Worm (Caenorhabditis elegans) whole organism, L4 larva: ENCODE data around the gene flp-16.

Source experiments
- F37D6.2 ChIP-seq: sonication (generic microtip); optimal IDR thresholded peaks from 2 replicates; lab custom pipeline; 2016; ENCODE audit warnings: mild to moderate bottlenecking, missing genetic modification characterization, missing compliant biosample characterization
- F44E2.7 ChIP-seq: fragments of 200-800 bp; sonication (Bioruptor generic); IDR thresholded peaks from 2 replicates; pipeline ENCODE4 v2.1.2; 2022; ENCODE audit warnings: missing genetic modification characterization, missing compliant biosample characterization
- T20F7.1 ChIP-seq: fragments of 200-800 bp; sonication (Bioruptor generic); optimal IDR thresholded peaks from 2 replicates; lab custom pipeline; 2018; ENCODE audit warnings: mild to moderate bottlenecking, missing genetic modification characterization, missing compliant biosample characterization
- Y75B8A.6 ChIP-seq: fragments of 200-800 bp; sonication (Bioruptor generic); IDR thresholded peaks from 2 replicates; pipeline ENCODE4 v1.3.6; 2022; ENCODE audit warnings: missing genetic modification reagents, missing genetic modification characterization, missing compliant biosample characterization
- ZK337.2 ChIP-seq: fragments of 200-800 bp; sonication (Bioruptor generic); IDR thresholded peaks from 2 replicates; pipeline ENCODE4 v1.3.6; 2022; ENCODE audit warnings: missing genetic modification reagents, missing genetic modification characterization, missing compliant biosample characterization
- aha-1 ChIP-seq: fragments of 150-350 bp; peaks from one replicate; lab custom pipeline; 2014; ENCODE audit warnings: missing biosample characterization, missing genetic modification characterization
- attf-4 ChIP-seq: sonication (generic microtip); optimal IDR thresholded peaks from 3 replicates; lab custom pipeline; 2017; ENCODE audit warnings: missing biosample characterization, missing genetic modification characterization
- ceh-62 ChIP-seq: sonication (generic microtip); optimal IDR thresholded peaks from 2 replicates; lab custom pipeline; 2017; ENCODE audit warnings: missing biosample characterization, missing genetic modification characterization
- ceh-82 ChIP-seq: sonication (generic microtip); optimal IDR thresholded peaks from 2 replicates; lab custom pipeline; 2017; ENCODE audit warnings: missing biosample characterization, missing genetic modification characterization
- ces-1 ChIP-seq: fragments of 150-350 bp; sonication (generic microtip); optimal IDR thresholded peaks from 4 replicates; lab custom pipeline; 2014; ENCODE audit warnings: missing biosample characterization, missing genetic modification reagents, missing genetic modification characterization
- cey-2 ChIP-seq: sonication (generic microtip); optimal IDR thresholded peaks from 3 replicates; lab custom pipeline; 2017; ENCODE audit warnings: missing genetic modification characterization, mild to moderate bottlenecking, missing compliant biosample characterization, antibody characterized with exemption, borderline replicate concordance; ENCODE audit not compliant: insufficient read depth
- daf-8 ChIP-seq: fragments of 200-800 bp; sonication (Bioruptor generic); IDR thresholded peaks from 2 replicates; pipeline ENCODE4 v1.3.6; 2022; ENCODE audit warnings: missing genetic modification characterization, missing compliant biosample characterization
- dmd-6 ChIP-seq: fragments of 200-800 bp; sonication (Bioruptor generic); IDR thresholded peaks from 2 replicates; pipeline ENCODE4 v1.3.6; 2022; ENCODE audit warnings: missing genetic modification reagents, missing genetic modification characterization, missing compliant biosample characterization
- dpl-1 ChIP-seq: fragments of 150-350 bp; optimal IDR thresholded peaks from 2 replicates; lab custom pipeline; 2014; ENCODE audit warnings: missing biosample characterization, missing genetic modification reagents, missing genetic modification characterization
- duxl-1 ChIP-seq: sonication (generic microtip); optimal IDR thresholded peaks from 2 replicates; lab custom pipeline; 2016; ENCODE audit warnings: mild to moderate bottlenecking, missing genetic modification characterization, moderate library complexity, missing compliant biosample characterization; ENCODE audit not compliant: poor library complexity
- egl-43 ChIP-seq: fragments of 200-800 bp; sonication (Bioruptor generic); IDR thresholded peaks from 2 replicates; pipeline ENCODE4 v1.3.6; 2022; ENCODE audit warnings: missing genetic modification reagents, missing genetic modification characterization, missing compliant biosample characterization
- fkh-10 ChIP-seq: fragments of 150-350 bp; optimal IDR thresholded peaks from 2 replicates; lab custom pipeline; 2014; ENCODE audit warnings: missing biosample characterization, missing genetic modification reagents, missing genetic modification characterization
- gei-8 ChIP-seq: fragments of 200-800 bp; sonication (Bioruptor generic); optimal IDR thresholded peaks from 2 replicates; lab custom pipeline; 2018; ENCODE audit warnings: mild to moderate bottlenecking, missing genetic modification characterization, missing compliant biosample characterization
- hlh-11 ChIP-seq: fragments of 200-800 bp; sonication (Bioruptor generic); optimal IDR thresholded peaks from 2 replicates; lab custom pipeline; 2018; ENCODE audit warnings: mild to moderate bottlenecking, missing genetic modification characterization, missing compliant biosample characterization
- hmg-1.1 ChIP-seq: fragments of 200-800 bp; sonication (Bioruptor generic); IDR thresholded peaks from 2 replicates; pipeline ENCODE4 v1.3.6; 2022; ENCODE audit warnings: missing genetic modification reagents, missing genetic modification characterization, missing compliant biosample characterization
- lin-15B ChIP-seq: fragments of 150-350 bp; sonication (generic microtip); optimal IDR thresholded peaks from 3 replicates; lab custom pipeline; 2014; ENCODE audit warnings: missing biosample characterization, missing genetic modification characterization
- lin-29 ChIP-seq: fragments of 200-800 bp; sonication (Bioruptor generic); IDR thresholded peaks from 2 replicates; pipeline ENCODE4 v1.3.6; 2022; ENCODE audit warnings: missing genetic modification reagents, missing genetic modification characterization, missing compliant biosample characterization
- lir-3 ChIP-seq: sonication (generic microtip); optimal IDR thresholded peaks from 2 replicates; lab custom pipeline; 2016; ENCODE audit warnings: mild to moderate bottlenecking, missing genetic modification characterization, missing compliant biosample characterization
- mdl-1 ChIP-seq, 2 experiments: fragments of 150-350 bp in 1 of 2; sonication (generic microtip) in 1 of 2; optimal IDR thresholded peaks; 2 replicates each; lab custom pipeline; 2014 to 2017; ENCODE audit warnings: missing biosample characterization in 2 of 2, missing genetic modification characterization in 2 of 2
- mdt-29 ChIP-seq: fragments of 200-800 bp; sonication (Bioruptor generic); IDR thresholded peaks from 2 replicates; pipeline ENCODE4 v1.3.6; 2022; ENCODE audit warnings: missing genetic modification reagents, missing genetic modification characterization, missing compliant biosample characterization
- mes-2 ChIP-seq: sonication (generic microtip); optimal IDR thresholded peaks from 2 replicates; lab custom pipeline; 2016; ENCODE audit warnings: missing genotype, mild to moderate bottlenecking, missing genetic modification characterization, missing compliant biosample characterization; ENCODE audit not compliant: poor library complexity, severe bottlenecking
- mxl-2 ChIP-seq: fragments of 200-800 bp; sonication (Bioruptor generic); conservative IDR thresholded peaks from 2 replicates; pipeline ENCODE4 v1.3.6; 2022; ENCODE audit warnings: missing genetic modification reagents, missing genetic modification characterization, missing compliant biosample characterization
- mxl-3 ChIP-seq: fragments of 200-800 bp; sonication (Bioruptor generic); optimal IDR thresholded peaks from 2 replicates; lab custom pipeline; 2018; ENCODE audit warnings: mild to moderate bottlenecking, missing genetic modification characterization, missing compliant biosample characterization
- nhr-10 ChIP-seq: fragments of 150-350 bp; optimal IDR thresholded peaks from 2 replicates; lab custom pipeline; 2014; ENCODE audit warnings: missing biosample characterization, missing genetic modification characterization
- nhr-11 ChIP-seq: fragments of 150-350 bp; optimal IDR thresholded peaks from 2 replicates; lab custom pipeline; 2014; ENCODE audit warnings: missing biosample characterization, missing genetic modification characterization
- nhr-237 ChIP-seq: sonication (generic microtip); optimal IDR thresholded peaks from 2 replicates; lab custom pipeline; 2017; ENCODE audit warnings: missing biosample characterization, missing genetic modification characterization
- nhr-28 ChIP-seq: fragments of 150-350 bp; optimal IDR thresholded peaks from 2 replicates; lab custom pipeline; 2014; ENCODE audit warnings: missing biosample characterization, missing genetic modification characterization
- nhr-41 ChIP-seq: fragments of 200-800 bp; sonication (Bioruptor generic); IDR thresholded peaks from 2 replicates; pipeline ENCODE4 v1.3.6; 2022; ENCODE audit warnings: missing genetic modification reagents, missing genetic modification characterization, missing compliant biosample characterization
- nhr-42 ChIP-seq: fragments of 200-800 bp; sonication (Bioruptor generic); IDR thresholded peaks from 2 replicates; pipeline ENCODE4 v1.3.6; 2022; ENCODE audit warnings: missing genetic modification characterization, missing compliant biosample characterization
- nhr-76 ChIP-seq: fragments of 150-350 bp; optimal IDR thresholded peaks from 2 replicates; lab custom pipeline; 2014; ENCODE audit warnings: missing biosample characterization, missing genetic modification characterization
- nhr-77 ChIP-seq: fragments of 150-350 bp; optimal IDR thresholded peaks from 2 replicates; lab custom pipeline; 2014; ENCODE audit warnings: missing biosample characterization, missing genetic modification characterization
- pqm-1 ChIP-seq: sonication (generic microtip); optimal IDR thresholded peaks from 2 replicates; lab custom pipeline; 2017; ENCODE audit warnings: missing biosample characterization, missing genetic modification characterization
- rbr-2 ChIP-seq: sonication (generic microtip); optimal IDR thresholded peaks from 2 replicates; lab custom pipeline; 2016; ENCODE audit warnings: missing genotype, missing genetic modification characterization, missing compliant biosample characterization
- saeg-2 ChIP-seq: fragments of 200-800 bp; sonication (Bioruptor generic); IDR thresholded peaks from 2 replicates; pipeline ENCODE4 v1.3.6; 2022; ENCODE audit warnings: missing genetic modification reagents, missing genetic modification characterization, missing compliant biosample characterization
- spr-3 ChIP-seq: fragments of 200-800 bp; sonication (Bioruptor generic); optimal IDR thresholded peaks from 2 replicates; lab custom pipeline; 2018; ENCODE audit warnings: mild to moderate bottlenecking, missing genetic modification characterization, missing compliant biosample characterization
- unc-39 ChIP-seq: sonication (generic microtip); optimal IDR thresholded peaks from 2 replicates; lab custom pipeline; 2017; ENCODE audit warnings: missing biosample characterization, missing genetic modification characterization
- unc-62 ChIP-seq, 3 experiments: fragments of 150-350 bp in 1 of 3; sonication (generic microtip); optimal IDR thresholded peaks in 2 of 3; peaks in 1 of 3; 1 replicate in 1 of 3; 2 replicates in 2 of 3; lab custom pipeline; 2014 to 2017; ENCODE audit warnings: missing biosample characterization in 3 of 3, missing genetic modification characterization in 3 of 3, missing genetic modification reagents in 3 of 3, missing genotype in 1 of 3
- zag-1 ChIP-seq: fragments of 150-350 bp; optimal IDR thresholded peaks from 2 replicates; lab custom pipeline; 2014; ENCODE audit warnings: missing biosample characterization, missing genetic modification characterization
- zfp-2 ChIP-seq: sonication (generic microtip); optimal IDR thresholded peaks from 2 replicates; lab custom pipeline; 2016; ENCODE audit warnings: mild to moderate bottlenecking, missing genetic modification characterization, missing compliant biosample characterization
- ztf-11 ChIP-seq: fragments of 150-350 bp; optimal IDR thresholded peaks from 2 replicates; lab custom pipeline; 2014; ENCODE audit warnings: missing biosample characterization, missing genetic modification characterization

Gene flp-16

DNA sequence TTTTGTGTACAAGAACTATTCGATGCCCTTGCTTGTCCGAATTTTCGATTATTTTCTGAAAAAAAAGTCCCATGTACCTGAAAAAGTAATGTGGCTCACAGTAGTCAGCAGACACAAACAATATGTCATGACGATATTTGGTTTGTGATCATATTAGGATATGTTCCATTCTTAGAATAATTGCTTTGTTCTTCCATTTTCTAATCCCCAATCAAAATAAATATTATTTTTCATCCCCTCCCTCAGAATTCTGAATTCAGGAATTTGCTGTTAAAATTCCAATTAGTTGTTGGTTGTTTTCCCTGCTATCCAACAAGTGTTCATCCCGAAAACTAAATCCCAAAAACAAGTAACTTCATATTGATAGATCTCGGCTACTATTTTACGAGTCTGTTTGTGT is 15.7 kb upstream of the flp-16 start:
- TF ChIP-seq unc-62 (GFP tag; optimal IDR thresholded peaks at IDR 0.05 in 1 of 2; lab: Kevin White, UChicago): peak in 1 of 2 experiments; percentile 67
- TF ChIP-seq unc-62 (tag; optimal IDR thresholded peaks at IDR 0.05; lab: Kevin White, UChicago): no peak
- no peak for TF ChIP-seq lin-15B (tag; lab: Kevin White, UChicago)
- TF ChIP-seq hlh-11 (tag; lab: Kevin White, UChicago): no peak
- TF ChIP-seq dpl-1 (GFP tag; lab: Kevin White, UChicago): no peak
- peak; percentile 87 for TF ChIP-seq aha-1 (tag; lab: Kevin White, UChicago)

DNA sequence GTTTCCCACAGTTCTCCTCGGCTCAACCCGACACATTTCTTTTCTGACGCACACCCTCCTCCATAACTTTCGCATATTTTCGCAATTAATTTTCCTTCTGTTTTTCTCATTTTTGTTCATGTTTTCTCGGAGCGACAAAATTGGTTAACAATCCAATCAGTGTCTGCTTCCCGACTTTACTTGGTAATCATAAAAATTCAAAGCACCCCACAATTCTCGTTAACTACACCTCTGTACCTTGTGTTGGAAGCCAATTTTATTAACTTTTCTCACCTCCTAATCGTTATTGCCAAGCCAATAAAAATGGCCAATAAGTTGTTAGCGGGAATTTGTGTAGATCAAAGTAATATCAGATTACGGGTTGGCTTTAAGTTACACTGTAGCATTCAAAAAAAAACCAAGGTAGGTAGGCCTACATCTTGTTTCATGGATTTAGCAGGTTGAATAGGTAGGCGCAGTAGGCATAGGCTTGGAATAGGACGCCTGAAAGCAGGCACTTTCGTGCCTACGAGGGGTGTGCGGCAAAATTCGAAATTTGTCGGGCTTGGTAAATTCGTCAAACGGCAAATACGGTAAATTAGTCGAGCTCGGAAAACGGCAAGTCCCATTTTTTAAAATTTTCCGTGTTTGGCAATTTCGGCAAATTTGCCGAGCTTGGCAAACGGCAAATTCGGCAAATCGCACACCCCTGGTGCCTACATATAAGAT is 4.5 kb upstream of the flp-16 start:
- TF ChIP-seq mxl-2 (GFP tag; lab: Robert Waterston, UW): no peak
- no peak for TF ChIP-seq cey-2
- peak in 1 of 2 experiments; percentile 73 for TF ChIP-seq unc-62 (GFP tag; optimal IDR thresholded peaks at IDR 0.05 in 1 of 2; lab: Kevin White, UChicago)
- TF ChIP-seq unc-62 (tag; optimal IDR thresholded peaks at IDR 0.05; lab: Kevin White, UChicago): no peak
- no peak for TF ChIP-seq zfp-2
- 0 out of 2 replicates have a peak, but pooled peaks have one; percentile 52 for TF ChIP-seq F44E2.7 (GFP tag; lab: Robert Waterston, UW)
- TF ChIP-seq Y75B8A.6 (GFP tag; lab: Robert Waterston, UW): no peak
- TF ChIP-seq nhr-11 (tag; lab: Kevin White, UChicago): peak; percentile 4

DNA sequence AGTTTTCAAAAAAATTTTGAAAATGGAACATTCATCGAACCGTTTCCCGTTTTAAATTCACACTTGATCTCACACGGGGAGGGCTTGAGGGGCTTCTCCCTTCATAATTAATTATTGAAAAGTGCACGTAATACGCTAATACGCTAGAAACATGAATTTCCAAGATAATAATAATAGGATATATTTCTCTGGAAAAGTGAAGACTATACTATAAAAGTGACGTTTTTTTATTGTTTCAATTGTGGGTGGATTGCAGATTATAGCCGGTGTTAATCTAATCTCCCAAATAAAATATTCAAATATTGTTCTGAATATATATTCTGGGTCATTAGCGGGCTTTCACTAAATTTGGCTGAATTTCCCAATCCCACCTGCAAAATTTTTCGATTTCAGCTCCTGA is 1.4 kb upstream of the flp-16 start:
- TF ChIP-seq nhr-10 (tag; lab: Kevin White, UChicago) (no peak), dmd-6 (GFP tag; lab: Robert Waterston, UW) (no peak), ZK337.2 (no peak), hmg-1.1 (GFP tag; lab: Robert Waterston, UW) (no peak), daf-8 (no peak), mdl-1 (tag; optimal IDR thresholded peaks at IDR 0.05; lab: Kevin White, UChicago) (no peak), ceh-82 (tag; lab: Kevin White, UChicago) (no peak), unc-39 (tag; lab: Kevin White, UChicago) (no peak), nhr-237 (tag; lab: Kevin White, UChicago) (no peak), T20F7.1 (GFP tag; lab: Kevin White, UChicago) (no peak), saeg-2 (GFP tag; lab: Robert Waterston, UW) (no peak), nhr-42 (GFP tag; lab: Robert Waterston, UW) (no peak), ztf-11 (tag; lab: Kevin White, UChicago) (no peak), lin-29 (no peak), nhr-28 (no peak)

DNA sequence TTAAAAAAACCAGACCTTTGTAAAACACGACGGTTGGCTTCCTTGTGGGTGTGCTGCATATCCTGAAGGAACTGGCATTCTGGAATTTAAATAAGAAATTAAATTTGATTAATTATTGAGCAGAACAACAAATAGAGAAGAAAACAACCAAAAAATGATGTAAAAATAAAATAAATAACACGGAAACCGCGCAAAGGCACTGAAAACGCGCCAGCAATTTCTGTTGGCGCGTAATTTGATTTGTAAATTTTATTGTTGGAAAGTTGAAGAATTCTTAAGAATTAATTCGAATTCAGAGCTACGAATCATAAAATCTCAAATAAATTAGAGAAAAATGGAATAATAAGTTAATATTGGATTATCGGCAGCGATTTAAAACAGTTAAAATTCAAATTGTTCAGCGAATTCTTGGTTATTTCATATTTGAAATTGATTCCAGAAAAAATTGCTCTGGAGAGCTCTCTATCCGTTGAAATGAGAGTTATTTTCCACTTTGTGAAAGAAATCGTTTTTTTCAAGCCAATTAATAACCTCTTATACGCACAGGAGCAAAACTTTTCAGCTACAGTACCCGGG is 2.8 kb downstream of the flp-16 start, which contains the start of gene romo-1:
TSS of gene romo-1 (minus strand) at position 79 of the 576 bp plus-strand sequence.
- TF ChIP-seq mxl-3 (GFP tag; lab: Kevin White, UChicago): no peak
- no peak for TF ChIP-seq zag-1
- TF ChIP-seq mdt-29 (GFP tag; lab: Robert Waterston, UW): no peak
- no peak for TF ChIP-seq egl-43 (GFP tag; lab: Robert Waterston, UW)
- no peak for TF ChIP-seq ceh-62
- TF ChIP-seq pqm-1: no peak
- TF ChIP-seq spr-3 (GFP tag; lab: Kevin White, UChicago): no peak
- TF ChIP-seq attf-4: no peak
- peak; percentile 88 for TF ChIP-seq mes-2 (tag; lab: Kevin White, UChicago)
- peak; percentile 96 for TF ChIP-seq dpl-1 (GFP tag; lab: Kevin White, UChicago)
- peak; percentile 19 for TF ChIP-seq F37D6.2 (tag; lab: Kevin White, UChicago)
- TF ChIP-seq gei-8: no peak
- TF ChIP-seq nhr-76 (tag; lab: Kevin White, UChicago): no peak
- peak; percentile 6 for TF ChIP-seq nhr-77
- peak; percentile 62 for TF ChIP-seq rbr-2 (tag; lab: Kevin White, UChicago)
- TF ChIP-seq fkh-10 (GFP tag; lab: Kevin White, UChicago): peak; percentile 6
- TF ChIP-seq saeg-2 (GFP tag; lab: Robert Waterston, UW): no peak
- no peak for TF ChIP-seq nhr-41 (GFP tag; lab: Robert Waterston, UW)
- no peak for TF ChIP-seq lir-3 (tag; lab: Kevin White, UChicago)
- peak; percentile 47 for TF ChIP-seq aha-1 (tag; lab: Kevin White, UChicago)
- peak; percentile 15 for TF ChIP-seq duxl-1
- TF ChIP-seq ces-1 (GFP tag; lab: Kevin White, UChicago): peak; percentile 31
- peak; percentile 34 for TF ChIP-seq hlh-11 (tag; lab: Kevin White, UChicago)
